Worm (Caenorhabditis elegans): ENCODE data around the gene sfxn-1.1.
A peak's percentile ranks its signal among the peaks of the same experiment; 100 is the strongest.

sfxn-1.1 gene

DNA sequence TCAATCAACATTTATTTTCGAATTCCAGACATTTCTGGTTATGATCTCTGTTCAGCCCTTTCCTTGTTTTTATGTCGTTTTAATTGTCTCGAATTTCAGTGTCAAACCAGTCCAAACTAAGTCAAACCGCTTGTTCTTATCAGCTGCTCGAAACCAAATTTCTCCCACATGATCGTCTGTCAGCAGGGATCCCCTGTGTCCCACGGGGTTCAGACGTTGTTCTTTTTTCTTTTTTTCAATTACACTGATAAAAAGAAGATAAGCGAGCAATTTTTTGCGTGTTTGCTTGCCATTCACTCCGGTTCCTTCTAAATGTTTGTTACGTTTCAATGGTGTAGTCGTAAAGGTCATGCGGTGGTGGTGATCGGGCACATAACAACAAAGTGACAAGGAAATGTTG is 16.7 kb downstream of the sfxn-1.1 start (continued):
- peak; percentile 97 for TF ChIP-seq elt-2 (tag; optimal IDR thresholded peaks at IDR 0.05)
- TF ChIP-seq nhr-237 (tag; optimal IDR thresholded peaks at IDR 0.05), result no peak
- peak in 1 of 2 experiments; percentile 48 for TF ChIP-seq mdl-1 (tag; optimal IDR thresholded peaks at IDR 0.05)
- peak in 1 of 2 experiments; percentile 7 for TF ChIP-seq lsy-2 (tag; optimal IDR thresholded peaks at IDR 0.05)
- no peak for TF ChIP-seq unc-30 (tag; optimal IDR thresholded peaks at IDR 0.05)
- TF ChIP-seq zag-1 (tag; optimal IDR thresholded peaks at IDR 0.05), result no peak
- TF ChIP-seq ets-5 (GFP tag; IDR thresholded peaks at IDR 0.05), result no peak
- TF ChIP-seq lin-13 (GFP tag; optimal IDR thresholded peaks at IDR 0.05), result no peak

DNA sequence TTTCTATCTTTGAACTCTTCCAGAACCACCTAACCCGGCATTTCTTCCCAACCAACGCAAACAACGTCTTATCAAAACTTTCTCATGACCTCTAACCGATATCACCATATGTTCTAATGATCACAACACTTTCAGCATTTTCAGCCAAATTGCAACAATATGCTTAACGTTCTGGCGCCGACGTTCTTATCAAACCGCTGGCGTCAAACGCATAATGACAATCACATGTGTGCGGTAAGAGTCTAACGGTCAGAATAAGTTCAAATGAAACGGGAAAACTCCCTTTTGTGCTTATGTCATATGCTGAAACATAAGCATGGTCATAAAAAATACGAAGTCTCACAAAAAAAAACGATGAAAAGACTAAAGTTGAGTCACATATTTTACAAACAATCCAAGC is 17.8 kb downstream of the sfxn-1.1 start:
- TF ChIP-seq mdl-1 (tag; optimal IDR thresholded peaks at IDR 0.05) (peak in 1 of 2 experiments; percentile 49), fkh-10 (GFP tag; optimal IDR thresholded peaks at IDR 0.05) (no peak), nhr-90 (tag; optimal IDR thresholded peaks at IDR 0.05; ENCODE audit: poor library complexity) (peak; percentile 28), nhr-47 (tag; optimal IDR thresholded peaks at IDR 0.05) (no peak), snu-23 (GFP tag; optimal IDR thresholded peaks at IDR 0.05) (no peak), nhr-76 (tag; optimal IDR thresholded peaks at IDR 0.05) (no peak), jun-1 (tag; optimal IDR thresholded peaks at IDR 0.05) (peak; percentile 10), hlh-4 (tag; optimal IDR thresholded peaks at IDR 0.05) (no peak), swsn-7 (tag; optimal IDR thresholded peaks at IDR 0.05) (no peak), Y116A8C.19 (tag; optimal IDR thresholded peaks at IDR 0.05; ENCODE audit: borderline replicate concordance) (no peak), elt-2 (tag; optimal IDR thresholded peaks at IDR 0.05) (peak; percentile 99), alr-1 (tag; optimal IDR thresholded peaks at IDR 0.05; ENCODE audit: borderline replicate concordance) (no peak), nhr-71 (tag; optimal IDR thresholded peaks at IDR 0.05) (peak; percentile 57), lin-35 (GFP tag; optimal IDR thresholded peaks at IDR 0.05) (peak in 1 of 2 experiments; percentile 73), lin-14 (GFP tag; optimal IDR thresholded peaks at IDR 0.05) (peak; percentile 2), sox-4 (tag; optimal IDR thresholded peaks at IDR 0.05) (no peak), nhr-20 (tag; optimal IDR thresholded peaks at IDR 0.05) (peak; percentile 30), ceh-88 (GFP tag; IDR thresholded peaks at IDR 0.05) (no peak)

DNA sequence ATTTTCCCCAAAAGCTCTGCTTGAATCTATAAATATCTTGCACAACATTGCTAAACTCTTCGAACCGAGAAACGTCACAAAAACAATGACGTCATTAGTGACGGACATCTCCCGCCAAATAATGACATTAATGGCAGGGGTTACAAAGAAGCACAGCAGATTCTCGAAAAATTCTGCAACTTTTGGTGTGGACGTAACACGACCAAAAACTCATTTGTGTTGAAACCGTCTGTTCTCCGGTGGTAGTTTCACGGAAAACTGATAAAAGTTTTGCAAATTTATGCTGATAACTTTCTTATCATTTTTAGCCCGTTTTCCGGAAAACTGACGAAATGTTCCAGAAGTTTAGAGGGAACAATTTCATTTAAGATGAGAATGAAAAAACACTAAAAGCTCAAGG is 20.1 kb downstream of the sfxn-1.1 start:
- TF ChIP-seq nhr-85 (tag) (no peak), fkh-8 (tag; optimal IDR thresholded peaks at IDR 0.05) (peak; percentile 1), lsy-2 (tag; optimal IDR thresholded peaks at IDR 0.05) (no peak), sup-37 (GFP tag; optimal IDR thresholded peaks at IDR 0.05) (no peak), elt-2 (tag; optimal IDR thresholded peaks at IDR 0.05) (peak; percentile 51), nhr-77 (tag; optimal IDR thresholded peaks at IDR 0.05) (no peak), hlh-17 (GFP tag; optimal IDR thresholded peaks at IDR 0.05; ENCODE audit: borderline replicate concordance) (no peak), nhr-71 (tag; optimal IDR thresholded peaks at IDR 0.05) (peak; percentile 28), pqm-1 (tag; optimal IDR thresholded peaks at IDR 0.05) (peak; percentile 37), snu-23 (GFP tag; optimal IDR thresholded peaks at IDR 0.05) (no peak), hlh-4 (tag; optimal IDR thresholded peaks at IDR 0.05) (no peak), lin-14 (GFP tag; optimal IDR thresholded peaks at IDR 0.05) (peak; percentile 37)

DNA sequence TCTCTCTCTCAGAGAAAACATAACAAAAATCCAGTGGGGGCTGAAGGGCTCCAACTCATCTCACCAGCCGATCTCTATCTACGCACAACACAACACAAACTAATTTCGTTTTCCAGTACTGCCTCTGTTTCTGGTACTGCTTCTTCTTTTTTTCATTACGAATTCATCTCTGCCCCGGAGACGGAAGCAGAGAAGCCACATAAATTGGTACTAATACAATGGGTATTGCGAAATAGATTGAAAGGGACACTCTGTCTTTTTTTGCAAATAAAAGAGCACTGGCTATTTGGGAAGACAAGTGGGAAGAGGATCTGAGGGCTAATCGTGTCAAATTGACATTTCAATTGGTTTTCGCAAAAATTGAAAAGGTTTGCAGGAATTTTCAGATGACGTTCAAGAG is 21.4 kb downstream of the sfxn-1.1 start:
- peak in 1 of 3 experiments; percentile 20 for TF ChIP-seq ceh-82 (tag; optimal IDR thresholded peaks at IDR 0.05)
- TF ChIP-seq ets-5 (GFP tag; IDR thresholded peaks at IDR 0.05), result no peak
- TF ChIP-seq efl-1 (optimal IDR thresholded peaks at IDR 0.05), result no peak
- peak in 1 of 2 experiments; percentile 16 for TF ChIP-seq efl-1 (GFP tag; optimal IDR thresholded peaks at IDR 0.05 in 1 of 2)
- TF ChIP-seq mef-2 (tag; optimal IDR thresholded peaks at IDR 0.05), result no peak
- peak; percentile 24 for TF ChIP-seq nhr-71 (tag; optimal IDR thresholded peaks at IDR 0.05)
- no peak for TF ChIP-seq nhr-76 (tag; optimal IDR thresholded peaks at IDR 0.05)
- TF ChIP-seq lin-13 (GFP tag; optimal IDR thresholded peaks at IDR 0.05), result no peak
- peak; percentile 37 for TF ChIP-seq zip-4 (GFP tag; optimal IDR thresholded peaks at IDR 0.05)
- peak; percentile 16 for TF ChIP-seq zag-1 (tag; optimal IDR thresholded peaks at IDR 0.05)
- peak; percentile 17 for TF ChIP-seq tbx-2 (tag; optimal IDR thresholded peaks at IDR 0.05)
- no peak for TF ChIP-seq ceh-88 (GFP tag; IDR thresholded peaks at IDR 0.05)
- TF ChIP-seq lin-14 (GFP tag; optimal IDR thresholded peaks at IDR 0.05), result peak; percentile 79
- TF ChIP-seq snu-23 (GFP tag; optimal IDR thresholded peaks at IDR 0.05), result peak; percentile 2
- TF ChIP-seq hlh-4 (tag; optimal IDR thresholded peaks at IDR 0.05), result no peak
- no peak for TF ChIP-seq Y116A8C.19 (tag; optimal IDR thresholded peaks at IDR 0.05; ENCODE audit: borderline replicate concordance)
- TF ChIP-seq C04F5.9 (tag; optimal IDR thresholded peaks at IDR 0.05), result no peak
- no peak for TF ChIP-seq ceh-8 (GFP tag; optimal IDR thresholded peaks at IDR 0.05)
- TF ChIP-seq lsy-2 (tag; optimal IDR thresholded peaks at IDR 0.05), result peak in 1 of 2 experiments; percentile 19
